Fruit fly (Drosophila melanogaster): ENCODE measurements around the gene ras.

ras gene

DNA sequence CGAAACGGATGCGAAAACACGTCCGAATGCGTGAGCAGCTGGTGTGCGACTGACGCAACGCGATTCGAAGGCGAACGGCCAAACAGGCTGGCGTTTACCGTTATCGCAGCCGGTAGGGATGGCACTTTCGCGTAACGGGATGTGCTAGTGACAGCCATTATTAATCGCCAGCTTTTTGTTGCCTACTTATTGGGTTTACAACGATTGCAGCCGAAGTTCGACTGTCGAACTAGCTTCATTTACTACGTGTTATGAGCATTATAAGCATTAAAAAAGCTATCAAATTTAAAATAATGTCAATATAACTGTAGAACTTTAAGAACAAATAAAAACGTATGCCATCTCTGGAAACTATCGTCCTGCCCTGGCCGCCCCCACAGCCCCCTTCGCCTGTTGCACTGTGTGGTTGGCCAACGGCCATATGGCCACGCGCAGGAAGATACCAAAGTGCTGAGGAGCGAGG is 13.3 kb downstream of the ras start, which contains the start of gene Rph:
Gene Rph, minus strand, starts transcription at position 51 of the 463 bp plus-strand sequence.
- TF ChIP-seq her (GFP tag; optimal IDR thresholded peaks at IDR 0.05) (no peak), stc (GFP tag; IDR thresholded peaks at IDR 0.05) (no peak), Mad (GFP tag; optimal IDR thresholded peaks at IDR 0.05) (no peak), ken (GFP tag; IDR thresholded peaks at IDR 0.05) (no peak), Neu2 (GFP tag; optimal IDR thresholded peaks at IDR 0.05; ENCODE audit: borderline replicate concordance) (no peak), Ets65A (GFP tag) (peak; percentile 90), zen2 (GFP tag; IDR thresholded peaks at IDR 0.05; ENCODE audit: partially characterized antibody) (no peak), B-H2 (GFP tag; optimal IDR thresholded peaks at IDR 0.05) (peak; percentile 1), Sox100B (GFP tag; optimal IDR thresholded peaks at IDR 0.05) (no peak), CG6654 (GFP tag; optimal IDR thresholded peaks at IDR 0.05) (no peak), CG8944 (GFP tag; optimal IDR thresholded peaks at IDR 0.05) (no peak), CG13296 (GFP tag; optimal IDR thresholded peaks at IDR 0.05) (no peak), dan (GFP tag; IDR thresholded peaks at IDR 0.05) (no peak), esg (GFP tag; conservative IDR thresholded peaks at IDR 0.05) (no peak), az2 (GFP tag; optimal IDR thresholded peaks at IDR 0.05) (no peak), rib (GFP tag; IDR thresholded peaks at IDR 0.05) (no peak), hb (GFP tag; IDR thresholded peaks at IDR 0.05; ENCODE audit: partially characterized antibody) (0 out of 3 replicates have a peak, but pooled peaks have one; percentile 25), lola (GFP tag; optimal IDR thresholded peaks at IDR 0.05) (no peak), tin (GFP tag; optimal IDR thresholded peaks at IDR 0.05) (no peak), HLH4C (GFP tag; IDR thresholded peaks at IDR 0.05; ENCODE audit: partially characterized antibody) (no peak), bab2 (GFP tag; optimal IDR thresholded peaks at IDR 0.05) (peak; percentile 1), hkb (optimal IDR thresholded peaks at IDR 0.05) (no peak), hkb (GFP tag; IDR thresholded peaks at IDR 0.05) (no peak), CG7357 (GFP tag; IDR thresholded peaks at IDR 0.05) (no peak), CG17361 (GFP tag; IDR thresholded peaks at IDR 0.05) (no peak), CG13775 (GFP tag; optimal IDR thresholded peaks at IDR 0.05) (no peak), pb (GFP tag; optimal IDR thresholded peaks at IDR 0.05) (no peak), Elba2 (GFP tag; optimal IDR thresholded peaks at IDR 0.05) (no peak), sna (GFP tag; IDR thresholded peaks at IDR 0.05; ENCODE audit: partially characterized antibody) (no peak), CG32772 (GFP tag; IDR thresholded peaks at IDR 0.05) (no peak), CG4854 (GFP tag; optimal IDR thresholded peaks at IDR 0.05) (no peak), danr (GFP tag; IDR thresholded peaks at IDR 0.05) (no peak), CG10267 (tag; optimal IDR thresholded peaks at IDR 0.05) (no peak), Gug (GFP tag; IDR thresholded peaks at IDR 0.05) (0 out of 4 replicates have a peak, but pooled peaks have one; percentile 37), sqz (GFP tag; optimal IDR thresholded peaks at IDR 0.05) (no peak), CG1832 (GFP tag; optimal IDR thresholded peaks at IDR 0.05) (no peak), CG17186 (GFP tag; optimal IDR thresholded peaks at IDR 0.05) (no peak), Hr3 (GFP tag; optimal IDR thresholded peaks at IDR 0.05) (no peak), jumu (GFP tag; optimal IDR thresholded peaks at IDR 0.05) (no peak), gro (GFP tag; optimal IDR thresholded peaks at IDR 0.05) (no peak), NfI (GFP tag; optimal IDR thresholded peaks at IDR 0.05) (no peak), Deaf1 (tag; optimal IDR thresholded peaks at IDR 0.05) (peak; percentile 36), CG8290 (GFP tag; optimal IDR thresholded peaks at IDR 0.05) (no peak), CG8290 (tag; optimal IDR thresholded peaks at IDR 0.05) (no peak), wor (GFP tag; IDR thresholded peaks at IDR 0.05) (no peak), CG12155 (GFP tag; optimal IDR thresholded peaks at IDR 0.05) (no peak), Oaz (GFP tag; IDR thresholded peaks at IDR 0.05) (no peak), CG34376 (GFP tag; optimal IDR thresholded peaks at IDR 0.05) (peak; percentile 18), sc (optimal IDR thresholded peaks at IDR 0.05) (no peak), sc (GFP tag; optimal IDR thresholded peaks at IDR 0.05) (no peak), CG17802 (tag; optimal IDR thresholded peaks at IDR 0.05) (no peak), CG10366 (GFP tag; IDR thresholded peaks at IDR 0.05) (no peak), CG18476 (GFP tag; optimal IDR thresholded peaks at IDR 0.05) (no peak)

All from whole organism, embryonic.